Worm (Caenorhabditis elegans) whole organism, mixed stage, embryonic: ENCODE results near the gene hhat-1.
A peak's percentile ranks its signal among the peaks of the same experiment; 100 is the strongest.

Experiments
- M03D4.4 ChIP-seq: sonication (generic microtip); optimal IDR thresholded peaks from 2 replicates; lab custom pipeline; 2017; ENCODE audit warnings: mild to moderate bottlenecking, missing genetic modification characterization, missing compliant biosample characterization
- blmp-1 ChIP-seq: fragments of 150-350 bp; optimal IDR thresholded peaks from 2 replicates; lab custom pipeline; 2014; ENCODE audit warnings: missing biosample characterization, missing genetic modification characterization
- ceh-39 ChIP-seq: fragments of 150-350 bp; optimal IDR thresholded peaks from 2 replicates; lab custom pipeline; 2014; ENCODE audit warnings: missing biosample characterization, missing genetic modification characterization
- ceh-43 ChIP-seq: fragments of 200-800 bp; sonication (Bioruptor generic); optimal IDR thresholded peaks from 2 replicates; lab custom pipeline; 2018; ENCODE audit warnings: mild to moderate bottlenecking, missing genetic modification characterization, moderate library complexity, missing compliant biosample characterization
- ceh-83 ChIP-seq: fragments of 200-800 bp; sonication (Bioruptor generic); optimal IDR thresholded peaks from 2 replicates; lab custom pipeline; 2018; ENCODE audit warnings: mild to moderate bottlenecking, missing genetic modification characterization, missing compliant biosample characterization
- ces-1 ChIP-seq: fragments of 150-350 bp; optimal IDR thresholded peaks from 2 replicates; lab custom pipeline; 2014; ENCODE audit warnings: missing biosample characterization, missing genetic modification reagents, missing genetic modification characterization
- cnd-1 ChIP-seq: fragments of 200-800 bp; sonication (Bioruptor generic); optimal IDR thresholded peaks from 2 replicates; lab custom pipeline; 2018; ENCODE audit warnings: mild to moderate bottlenecking, missing genetic modification characterization, missing compliant biosample characterization
- drap-1 ChIP-seq: fragments of 200-800 bp; sonication (Bioruptor generic); optimal IDR thresholded peaks from 3 replicates; lab custom pipeline; 2018; ENCODE audit warnings: mild to moderate bottlenecking, missing genetic modification characterization, missing compliant biosample characterization
- elt-1 ChIP-seq: sonication (generic microtip); optimal IDR thresholded peaks from 2 replicates; lab custom pipeline; 2017; ENCODE audit warnings: missing genetic modification characterization, mild to moderate bottlenecking, missing compliant biosample characterization, antibody characterized with exemption, moderate library complexity, borderline replicate concordance; ENCODE audit not compliant: insufficient read depth
- elt-3 ChIP-seq: fragments of 150-350 bp; optimal IDR thresholded peaks from 2 replicates; lab custom pipeline; 2014; ENCODE audit warnings: missing biosample characterization, missing genetic modification characterization
- flh-1 ChIP-seq: fragments of 200-800 bp; sonication (Bioruptor generic); optimal IDR thresholded peaks from 2 replicates; lab custom pipeline; 2018; ENCODE audit warnings: mild to moderate bottlenecking, missing genetic modification characterization, moderate library complexity, missing compliant biosample characterization
- ham-2 ChIP-seq: fragments of 200-800 bp; sonication (Bioruptor generic); optimal IDR thresholded peaks from 2 replicates; lab custom pipeline; 2018; ENCODE audit warnings: mild to moderate bottlenecking, missing genetic modification characterization, missing compliant biosample characterization
- hlh-1 ChIP-seq: fragments of 150-350 bp; optimal IDR thresholded peaks from 2 replicates; lab custom pipeline; 2014; ENCODE audit warnings: missing biosample characterization, missing genetic modification reagents, missing genetic modification characterization
- lin-13 ChIP-seq: fragments of 150-350 bp; optimal IDR thresholded peaks from 2 replicates; lab custom pipeline; 2014; ENCODE audit warnings: missing biosample characterization, missing genetic modification characterization
- lsy-2 ChIP-seq: fragments of 150-350 bp; optimal IDR thresholded peaks from 2 replicates; lab custom pipeline; 2014; ENCODE audit warnings: missing biosample characterization, missing genetic modification characterization
- mab-5 ChIP-seq: fragments of 150-350 bp; optimal IDR thresholded peaks from 2 replicates; lab custom pipeline; 2014; ENCODE audit warnings: missing biosample characterization, missing genetic modification characterization
- mep-1 ChIP-seq: fragments of 150-350 bp; optimal IDR thresholded peaks from 2 replicates; lab custom pipeline; 2017; ENCODE audit warnings: missing biosample characterization, missing genetic modification reagents, missing genetic modification characterization, inconsistent platforms
- mls-2 ChIP-seq: sonication (generic microtip); optimal IDR thresholded peaks from 2 replicates; lab custom pipeline; 2016; ENCODE audit warnings: mild to moderate bottlenecking, missing genetic modification characterization, moderate library complexity, missing compliant biosample characterization
- nhr-12 ChIP-seq: fragments of 150-350 bp; optimal IDR thresholded peaks from 2 replicates; lab custom pipeline; 2014; ENCODE audit warnings: missing biosample characterization, missing genetic modification characterization
- nhr-2 ChIP-seq: fragments of 150-350 bp; optimal IDR thresholded peaks from 2 replicates; lab custom pipeline; 2014; ENCODE audit warnings: missing biosample characterization, missing genetic modification characterization
- nhr-237 ChIP-seq: fragments of 150-350 bp; optimal IDR thresholded peaks from 2 replicates; lab custom pipeline; 2014; ENCODE audit warnings: missing biosample characterization, missing genetic modification characterization
- nhr-28 ChIP-seq: fragments of 150-350 bp; optimal IDR thresholded peaks from 2 replicates; lab custom pipeline; 2014; ENCODE audit warnings: missing biosample characterization, missing genetic modification characterization
- nhr-76 ChIP-seq: sonication (generic microtip); optimal IDR thresholded peaks from 2 replicates; lab custom pipeline; 2017; ENCODE audit warnings: missing biosample characterization, missing genetic modification characterization
- pha-4 ChIP-seq: fragments of 150-350 bp; optimal IDR thresholded peaks from 2 replicates; lab custom pipeline; 2018; ENCODE audit warnings: missing biosample characterization, missing genetic modification reagents, missing genetic modification characterization
- sem-2 ChIP-seq: fragments of 200-800 bp; sonication (Bioruptor generic); optimal IDR thresholded peaks from 2 replicates; lab custom pipeline; 2018; ENCODE audit warnings: mild to moderate bottlenecking, missing genetic modification characterization, missing compliant biosample characterization
- sptf-1 ChIP-seq: sonication (generic microtip); optimal IDR thresholded peaks from 2 replicates; lab custom pipeline; 2017; ENCODE audit warnings: mild to moderate bottlenecking, missing genetic modification characterization, moderate library complexity, missing compliant biosample characterization
- tbx-8 ChIP-seq: fragments of 200-800 bp; sonication (Bioruptor generic); optimal IDR thresholded peaks from 2 replicates; lab custom pipeline; 2018; ENCODE audit warnings: mild to moderate bottlenecking, missing genetic modification characterization, moderate library complexity, missing compliant biosample characterization
- unc-120 ChIP-seq: sonication (generic microtip); optimal IDR thresholded peaks from 2 replicates; lab custom pipeline; 2017; ENCODE audit warnings: missing genetic modification characterization, missing compliant biosample characterization; ENCODE audit not compliant: poor library complexity, severe bottlenecking
- unc-39 ChIP-seq: fragments of 150-350 bp; optimal IDR thresholded peaks from 2 replicates; lab custom pipeline; 2014; ENCODE audit warnings: missing biosample characterization, missing genetic modification characterization
- unc-62 ChIP-seq: fragments of 150-350 bp; optimal IDR thresholded peaks from 2 replicates; lab custom pipeline; 2014; ENCODE audit warnings: missing biosample characterization, missing genetic modification reagents, missing genetic modification characterization
- zip-8 ChIP-seq: fragments of 150-350 bp; optimal IDR thresholded peaks from 2 replicates; lab custom pipeline; 2014; ENCODE audit warnings: missing biosample characterization, missing genetic modification characterization

The hhat-1 gene

DNA sequence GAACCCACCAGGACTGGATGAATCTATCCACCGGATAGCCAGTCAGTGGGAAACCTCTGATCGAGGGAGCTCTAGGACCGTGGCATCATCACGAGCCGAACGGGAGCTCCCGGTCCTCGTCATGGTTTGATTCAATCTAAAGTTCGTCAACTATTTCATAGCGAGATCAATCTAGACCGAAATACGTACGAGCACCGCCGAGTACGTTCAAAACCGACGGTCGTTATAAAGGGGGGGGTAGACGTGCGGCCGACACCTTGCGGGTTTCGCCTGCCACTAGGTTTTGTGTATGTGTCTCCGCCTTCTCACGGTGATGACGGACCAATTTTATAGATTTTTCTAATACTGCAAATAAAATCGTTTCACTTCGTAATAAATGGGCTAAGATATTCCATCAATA, 42.4 kb upstream of the hhat-1 start:
- TF ChIP-seq cnd-1 (tag; lab: Kevin White, UChicago), result peak; percentile 8

DNA sequence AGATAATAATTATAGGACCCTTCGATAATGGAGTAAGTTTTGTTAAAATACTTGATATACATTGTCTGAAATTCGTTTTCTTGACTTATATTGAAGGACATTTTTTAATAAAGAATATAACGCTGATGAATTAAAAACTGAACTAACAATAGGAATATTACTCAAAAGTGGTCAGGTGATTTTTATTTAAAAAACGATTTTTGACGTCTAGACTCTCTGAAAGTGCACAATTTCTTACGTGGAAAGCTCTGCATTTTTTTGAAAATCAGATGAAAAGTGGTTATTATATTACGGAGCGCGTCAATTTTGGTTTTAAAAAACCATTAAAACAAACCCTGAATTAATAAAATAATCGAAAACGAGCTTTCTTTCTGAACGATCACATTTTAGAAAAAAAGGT, 41.5 kb upstream of the hhat-1 start, which contains the start of gene sre-13:
Gene sre-13 (minus strand): TSS at position 101 of the 400 bp plus-strand sequence.
- TF ChIP-seq ham-2 (GFP tag; lab: Kevin White, UChicago) (no peak), nhr-237 (tag; lab: Kevin White, UChicago) (no peak), drap-1 (GFP tag; lab: Kevin White, UChicago) (no peak), unc-39 (no peak), elt-3 (no peak), sem-2 (GFP tag; lab: Kevin White, UChicago) (no peak), sptf-1 (tag; lab: Kevin White, UChicago) (no peak), cnd-1 (tag; lab: Kevin White, UChicago) (no peak), nhr-12 (tag; lab: Kevin White, UChicago) (no peak), unc-62 (GFP tag; lab: Kevin White, UChicago) (no peak), nhr-28 (tag; lab: Kevin White, UChicago) (no peak), elt-1 (tag; lab: Kevin White, UChicago) (no peak), ceh-43 (GFP tag; lab: Kevin White, UChicago) (no peak), ceh-83 (GFP tag; lab: Kevin White, UChicago) (no peak)

DNA sequence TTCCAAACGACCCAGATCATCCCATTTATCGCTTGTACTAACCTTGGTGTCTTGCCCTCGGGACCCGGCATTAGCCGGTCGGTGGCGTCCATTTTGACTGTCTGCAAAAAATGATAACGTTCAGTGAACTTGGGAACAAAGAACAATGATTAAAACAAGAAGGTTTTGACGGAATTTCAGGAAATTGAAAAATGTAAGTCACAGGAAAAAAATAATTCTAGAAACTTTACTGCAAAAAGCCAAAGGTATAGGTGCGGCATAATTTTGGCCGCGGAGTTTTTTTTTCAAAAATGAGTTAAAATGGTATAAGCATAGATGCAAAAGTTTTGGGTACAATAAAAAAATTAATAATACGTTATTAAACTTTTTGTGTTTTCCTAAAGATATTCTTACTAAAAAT, 34.3 kb upstream of the hhat-1 start, which contains the start of gene atgp-2:
Gene atgp-2 (minus strand): TSS at position 101 of the 400 bp plus-strand sequence.
- TF ChIP-seq nhr-12 (tag; lab: Kevin White, UChicago) (no peak), mab-5 (tag; lab: Kevin White, UChicago) (no peak), mls-2 (no peak), M03D4.4 (tag; lab: Kevin White, UChicago) (no peak), pha-4 (tag; lab: Kevin White, UChicago) (no peak), ceh-43 (GFP tag; lab: Kevin White, UChicago) (no peak), nhr-2 (tag; lab: Kevin White, UChicago) (no peak), ham-2 (GFP tag; lab: Kevin White, UChicago) (no peak), nhr-76 (no peak), elt-1 (tag; lab: Kevin White, UChicago) (no peak)
- TF ChIP-seq, all 35 proteins: peak for 0

DNA sequence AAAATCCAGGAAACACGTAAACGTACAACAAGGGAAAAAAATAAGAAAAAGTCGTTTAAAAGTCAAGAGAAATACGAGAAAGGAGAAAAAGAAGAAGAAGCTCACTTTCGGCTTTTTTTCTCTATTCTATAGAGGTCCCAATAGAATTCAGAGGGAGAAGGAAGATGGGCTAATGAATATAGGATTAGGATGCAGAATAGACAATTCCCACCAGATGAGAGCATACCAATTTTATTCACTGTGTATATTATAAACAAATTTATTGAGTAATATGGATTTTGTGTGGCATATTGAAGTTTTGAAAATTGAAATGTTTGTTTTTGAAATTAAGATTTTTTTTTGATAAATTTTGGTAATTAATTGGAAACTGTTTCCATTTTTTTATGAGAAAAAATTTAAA, 33.8 kb upstream of the hhat-1 start:
- TF ChIP-seq flh-1 (no peak), ces-1 (GFP tag; lab: Kevin White, UChicago) (peak; percentile 87), M03D4.4 (tag; lab: Kevin White, UChicago) (no peak), unc-39 (no peak), elt-1 (tag; lab: Kevin White, UChicago) (no peak), ham-2 (GFP tag; lab: Kevin White, UChicago) (no peak), ceh-39 (no peak), blmp-1 (tag; lab: Kevin White, UChicago) (no peak)

DNA sequence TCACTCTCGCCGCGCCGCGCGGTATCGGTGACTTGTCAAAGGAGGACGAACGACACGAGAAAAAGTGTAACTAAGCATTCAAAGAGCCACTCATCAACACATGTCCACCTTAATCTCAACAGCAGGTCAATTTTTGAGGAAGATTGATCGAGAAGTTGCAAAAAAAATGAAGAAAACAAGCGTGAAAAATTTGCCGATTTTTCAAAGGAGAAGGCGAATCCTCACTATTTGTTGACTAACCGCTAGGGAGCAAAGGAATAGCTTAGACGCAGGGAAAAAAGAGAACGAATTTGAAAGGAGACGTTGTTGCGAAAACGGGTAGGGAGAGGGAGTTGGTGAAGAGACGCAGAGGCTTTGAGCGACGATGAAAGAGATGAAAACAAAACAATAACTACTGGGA, 33.0 kb upstream of the hhat-1 start:
- TF ChIP-seq unc-120, result peak; percentile 33
- no peak for TF ChIP-seq flh-1
- no peak for TF ChIP-seq cnd-1 (tag; lab: Kevin White, UChicago)
- peak; percentile 94 for TF ChIP-seq unc-62 (GFP tag; lab: Kevin White, UChicago)
- TF ChIP-seq lsy-2 (tag; lab: Kevin White, UChicago), result no peak
- peak; percentile 30 for TF ChIP-seq ham-2 (GFP tag; lab: Kevin White, UChicago)
- TF ChIP-seq mep-1 (tag; lab: Kevin White, UChicago), result peak; percentile 10
- TF ChIP-seq zip-8 (tag; lab: Kevin White, UChicago), result no peak
- no peak for TF ChIP-seq lin-13 (tag; lab: Kevin White, UChicago)
- no peak for TF ChIP-seq tbx-8 (GFP tag; lab: Kevin White, UChicago)
- no peak for TF ChIP-seq nhr-76
- no peak for TF ChIP-seq nhr-237 (tag; lab: Kevin White, UChicago)
- TF ChIP-seq hlh-1 (tag; lab: Kevin White, UChicago), result peak; percentile 54
- no peak for TF ChIP-seq elt-1 (tag; lab: Kevin White, UChicago)
- peak; percentile 50 for TF ChIP-seq ces-1 (GFP tag; lab: Kevin White, UChicago)
- no peak for TF ChIP-seq M03D4.4 (tag; lab: Kevin White, UChicago)
- no peak for TF ChIP-seq drap-1 (GFP tag; lab: Kevin White, UChicago)
